Fruit fly (Drosophila melanogaster): Measurements from ENCODE around the gene CG9119.
A peak's percentile ranks its signal among the peaks of the same experiment; 100 is the strongest.

The CG9119 gene

DNA sequence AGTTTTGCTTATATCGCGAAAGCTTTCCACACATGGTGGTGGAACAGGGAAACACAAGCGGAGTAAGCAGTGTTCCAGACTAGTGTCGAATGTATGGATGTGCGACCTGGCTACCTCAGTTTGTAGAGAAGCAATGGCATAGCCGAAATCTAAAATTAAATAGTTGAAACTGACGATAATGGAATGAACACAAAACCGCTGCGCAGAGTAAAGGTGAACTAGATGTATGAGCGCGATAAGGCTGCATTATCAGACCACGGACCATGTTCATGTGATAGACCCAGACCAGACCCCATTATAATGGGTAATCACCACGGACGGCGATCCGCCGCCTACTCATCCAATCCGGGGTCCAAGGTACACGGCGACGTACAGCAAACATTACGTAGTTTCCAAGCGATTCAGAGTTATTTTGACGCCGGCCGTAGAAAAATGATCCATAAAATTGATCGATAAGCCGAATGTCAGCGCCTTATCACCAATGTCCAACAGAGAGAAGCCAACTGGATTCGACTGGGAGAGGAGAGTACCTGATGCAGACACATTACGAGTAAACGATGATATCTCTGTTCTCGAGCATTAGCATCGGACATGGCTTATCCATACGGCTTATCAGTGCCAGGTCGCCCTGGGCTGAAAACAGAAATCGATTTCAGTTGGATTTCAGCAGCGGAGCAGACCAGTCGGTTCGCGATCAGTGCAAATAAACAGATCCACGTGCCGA is 15.5 kb downstream of the CG9119 start, which contains the start of gene CG13912 (continued):
- peak; percentile 9 for TF ChIP-seq CG12769 (tag; optimal IDR thresholded peaks at IDR 0.05)
- TF ChIP-seq vvl (GFP tag; IDR thresholded peaks at IDR 0.05): no peak
- peak; percentile 77 for TF ChIP-seq BtbVII (GFP tag; optimal IDR thresholded peaks at IDR 0.05)

DNA sequence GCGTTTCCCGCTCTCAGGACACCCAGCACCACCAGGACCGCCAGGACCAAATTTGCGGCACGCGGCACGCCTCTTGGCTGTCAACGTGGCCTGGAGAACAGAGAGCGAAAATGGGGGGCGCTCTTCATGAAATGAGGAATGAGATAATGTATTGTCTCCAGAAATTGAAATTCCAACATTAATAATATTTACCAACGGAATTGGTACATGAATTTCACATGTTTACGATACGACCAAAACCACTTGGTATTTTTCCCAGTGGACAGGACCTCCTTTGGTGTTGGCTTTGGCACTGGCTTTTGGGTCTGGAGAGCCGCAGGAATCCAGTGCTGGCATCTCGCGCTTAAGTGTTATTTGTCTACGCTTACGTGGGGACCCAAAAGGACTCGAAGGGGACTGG is 21.1 kb downstream of the CG9119 start:
- TF ChIP-seq CG15479 (GFP tag; optimal IDR thresholded peaks at IDR 0.05) (no peak), NC2β (GFP tag; optimal IDR thresholded peaks at IDR 0.05) (no peak), CG18599 (GFP tag; optimal IDR thresholded peaks at IDR 0.05) (peak; percentile 66), CG2120 (GFP tag; optimal IDR thresholded peaks at IDR 0.05) (peak; percentile 56), CG9215 (GFP tag; IDR thresholded peaks at IDR 0.05) (peak; percentile 37; the same call in 1 of the 2 replicates), Side (GFP tag; optimal IDR thresholded peaks at IDR 0.05) (no peak), ERR (GFP tag; optimal IDR thresholded peaks at IDR 0.05) (no peak), Hsf (GFP tag; optimal IDR thresholded peaks at IDR 0.05) (no peak), Ssrp (tag; optimal IDR thresholded peaks at IDR 0.05) (no peak), bcd (GFP tag; optimal IDR thresholded peaks at IDR 0.05) (peak; percentile 20), Abd-B (GFP tag; optimal IDR thresholded peaks at IDR 0.05) (no peak), vvl (GFP tag; IDR thresholded peaks at IDR 0.05) (0 out of 2 replicates have a peak, but pooled peaks have one; percentile 13), dmrt99B (tag; optimal IDR thresholded peaks at IDR 0.05) (peak; percentile 29), scrt (GFP tag; optimal IDR thresholded peaks at IDR 0.05) (peak; percentile 17), BEAF-32 (GFP tag; optimal IDR thresholded peaks at IDR 0.05) (no peak), Taf1 (GFP tag; IDR thresholded peaks at IDR 0.05) (peak; percentile 33; the same call in 1 of the 2 replicates), CG16779 (GFP tag; IDR thresholded peaks at IDR 0.05) (no peak), CG2202 (tag; optimal IDR thresholded peaks at IDR 0.05) (no peak), Med (GFP tag) (peak; percentile 74), dysf (GFP tag; IDR thresholded peaks at IDR 0.05) (peak; percentile 52; the same call in 1 of the 3 replicates), toy (GFP tag; IDR thresholded peaks at IDR 0.05) (no peak), CG11247 (GFP tag; IDR thresholded peaks at IDR 0.05) (peak; percentile 45), CG11085 (GFP tag; IDR thresholded peaks at IDR 0.05) (no peak), Atf6 (GFP tag; IDR thresholded peaks at IDR 0.05) (peak; percentile 31; the same call in 1 of the 2 replicates), lmd (GFP tag; IDR thresholded peaks at IDR 0.05) (peak; percentile 34; the same call in 1 of the 2 replicates), CG13296 (GFP tag; optimal IDR thresholded peaks at IDR 0.05) (peak; percentile 19), Nf-YB (GFP tag; optimal IDR thresholded peaks at IDR 0.05) (no peak), CG9932 (GFP tag; IDR thresholded peaks at IDR 0.05) (peak; percentile 43; the same call in 1 of the 2 replicates), CG7556 (GFP tag; optimal IDR thresholded peaks at IDR 0.05) (peak; percentile 24), CG1647 (GFP tag; optimal IDR thresholded peaks at IDR 0.05) (no peak), CG33557 (GFP tag; optimal IDR thresholded peaks at IDR 0.05) (no peak), Oaz (GFP tag; IDR thresholded peaks at IDR 0.05) (0 out of 2 replicates have a peak, but pooled peaks have one; percentile 27), CG8359 (GFP tag; optimal IDR thresholded peaks at IDR 0.05; ENCODE audit: borderline replicate concordance) (no peak), Gug (GFP tag; IDR thresholded peaks at IDR 0.05) (peak; percentile 34; the same call in 1 of the 4 replicates), kay (GFP tag; optimal IDR thresholded peaks at IDR 0.05) (no peak), Ets65A (GFP tag) (peak; percentile 87), row (GFP tag; IDR thresholded peaks at IDR 0.05) (peak; percentile 62), Fer3 (tag; optimal IDR thresholded peaks at IDR 0.05) (peak; percentile 7), Sin3A (optimal IDR thresholded peaks at IDR 0.05) (no peak), CG12942 (GFP tag; optimal IDR thresholded peaks at IDR 0.05) (no peak), CG11504 (tag; optimal IDR thresholded peaks at IDR 0.05) (peak; percentile 27), Camta (GFP tag; optimal IDR thresholded peaks at IDR 0.05) (peak; percentile 8), Xrp1 (GFP tag; IDR thresholded peaks at IDR 0.05) (no peak), slou (GFP tag; optimal IDR thresholded peaks at IDR 0.05) (no peak), HLHmδ (GFP tag; optimal IDR thresholded peaks at IDR 0.05) (no peak), org-1 (GFP tag; optimal IDR thresholded peaks at IDR 0.05) (no peak)
